Fruit fly (Drosophila melanogaster) whole organism, wandering third instar larva: ENCODE data around the gene Usp12-46.

Experiments
- Dif ChIP-seq: fragments of 200-275, 200-300 bp; sonication (Bioruptor generic); optimal IDR thresholded peaks from 2 replicates; lab custom pipeline; 2018; ENCODE audit warnings: missing biosample characterization, missing genetic modification characterization; ENCODE audit not compliant: partially characterized antibody
- OdsH ChIP-seq: fragments of 200-800 bp; sonication (Bioruptor generic); optimal IDR thresholded peaks from 2 replicates; lab custom pipeline; 2016; ENCODE audit warnings: missing biosample characterization, mild to moderate bottlenecking, missing genetic modification characterization
- pan ChIP-seq: fragments of >200 bp; optimal IDR thresholded peaks from 2 replicates; lab custom pipeline; 2017

- TF ChIP-seq pan (lab: Kevin White, UChicago) (no peak), Dif (no peak), OdsH (GFP tag; lab: Kevin White, UChicago) (no peak)
Observed at dm6 chr3R:22770207-22770606, 19.5 kb downstream of the Usp12-46 start, which contains the start of gene CG43093.
